Fruit fly (Drosophila melanogaster): ENCODE results near the gene CG33060.

CG33060 gene

DNA sequence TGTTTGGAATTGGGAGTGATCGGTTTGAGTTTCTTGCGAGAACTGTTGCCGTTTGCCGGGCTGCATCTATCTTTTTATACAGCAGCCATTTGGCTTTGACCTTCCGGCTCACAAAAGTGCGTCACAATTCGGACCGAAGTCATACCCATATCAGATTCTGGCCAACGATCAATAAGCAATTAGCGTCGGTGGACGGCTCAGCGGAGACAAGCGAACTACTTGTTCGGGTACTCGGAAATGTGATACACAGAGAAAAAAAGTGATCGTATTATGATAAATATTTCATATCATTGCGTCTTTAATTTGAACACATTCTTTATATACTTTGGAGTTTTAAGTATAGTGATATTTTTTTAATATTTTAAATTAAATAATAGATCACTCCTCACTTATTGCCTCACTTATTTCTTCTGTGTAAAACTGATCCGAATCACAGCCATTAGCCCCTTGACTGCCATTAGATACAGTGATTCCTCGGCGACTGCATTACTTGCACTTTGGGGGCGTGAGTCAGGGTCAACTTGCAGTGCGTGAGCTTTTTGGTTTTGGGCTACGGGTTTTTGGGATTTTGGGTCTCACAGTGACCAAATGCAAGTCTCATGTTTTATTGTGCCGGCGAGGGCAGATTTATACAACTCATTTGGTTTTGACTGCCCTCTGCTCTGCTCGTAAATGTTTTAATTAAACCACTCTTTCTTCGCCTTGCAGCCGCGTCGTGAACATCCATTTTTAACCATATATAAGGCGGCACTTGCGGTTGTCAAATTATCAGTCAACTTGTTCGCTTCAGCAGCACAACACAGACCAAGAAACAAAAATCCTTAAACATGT is 24.8 kb upstream of the CG33060 start, which contains the start of the genes CG13043 and CG13063:
CG13043 (minus strand) TSS at position 51 of the 831 bp plus-strand sequence.
CG13063 (plus strand) TSS at position 781 of the 831 bp plus-strand sequence.
- no peak for TF ChIP-seq tai (GFP tag; optimal IDR thresholded peaks at IDR 0.05)
- no peak for TF ChIP-seq Hr78 (GFP tag; optimal IDR thresholded peaks at IDR 0.05)
- TF ChIP-seq Mio (GFP tag; optimal IDR thresholded peaks at IDR 0.05), result no peak
- no peak for TF ChIP-seq Hr83 (GFP tag; optimal IDR thresholded peaks at IDR 0.05; ENCODE audit: poor library complexity, severe bottlenecking)
- no peak for TF ChIP-seq Dfd (GFP tag; optimal IDR thresholded peaks at IDR 0.05)
- TF ChIP-seq CG9705 (GFP tag; optimal IDR thresholded peaks at IDR 0.05), result no peak
- TF ChIP-seq dsf (GFP tag; optimal IDR thresholded peaks at IDR 0.05; ENCODE audit: borderline replicate concordance), result no peak
- no peak for TF ChIP-seq Myc (optimal IDR thresholded peaks at IDR 0.05)
- no peak for TF ChIP-seq dmrt93B (GFP tag; optimal IDR thresholded peaks at IDR 0.05)
- no peak for TF ChIP-seq rgr (GFP tag; optimal IDR thresholded peaks at IDR 0.05)
- TF ChIP-seq Rel (GFP tag; optimal IDR thresholded peaks at IDR 0.05), result no peak
- TF ChIP-seq Rel (tag; optimal IDR thresholded peaks at IDR 0.05), result no peak
- TF ChIP-seq N (GFP tag; optimal IDR thresholded peaks at IDR 0.05), result no peak
- TF ChIP-seq h (GFP tag; optimal IDR thresholded peaks at IDR 0.05), result no peak
- no peak for TF ChIP-seq pan (optimal IDR thresholded peaks at IDR 0.05)
- no peak for TF ChIP-seq psq (GFP tag; optimal IDR thresholded peaks at IDR 0.05)
- no peak for TF ChIP-seq usp (GFP tag; optimal IDR thresholded peaks at IDR 0.05)
- TF ChIP-seq GATAd (GFP tag; optimal IDR thresholded peaks at IDR 0.05), result no peak

DNA sequence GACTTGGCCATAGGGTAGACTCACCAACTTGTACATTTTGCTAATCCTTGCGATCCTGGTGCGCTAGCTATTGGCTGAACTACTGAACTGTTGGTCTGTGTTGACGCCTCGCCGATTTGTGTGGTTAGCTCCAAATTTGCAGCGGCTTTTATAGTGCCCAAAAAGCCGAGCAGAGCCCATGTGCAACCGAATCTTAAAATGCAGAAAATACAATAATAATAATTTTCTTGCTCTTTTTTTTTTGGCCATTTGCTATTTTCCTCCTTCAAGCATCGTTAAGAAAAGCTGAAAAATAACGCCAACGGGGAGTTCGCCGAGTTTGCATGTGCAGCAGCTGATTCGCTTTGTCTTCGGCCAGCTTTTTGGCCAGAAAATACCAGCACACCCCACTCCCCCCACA is 22.5 kb upstream of the CG33060 start, which contains the start of gene CG13042:
CG13042 (minus strand) TSS at position 101 of the 400 bp plus-strand sequence.
- no peak for TF ChIP-seq sv (GFP tag; optimal IDR thresholded peaks at IDR 0.05)
- no peak for TF ChIP-seq ey (GFP tag; optimal IDR thresholded peaks at IDR 0.05)
- no peak for TF ChIP-seq Hr78 (GFP tag; optimal IDR thresholded peaks at IDR 0.05)
- no peak for TF ChIP-seq tai (GFP tag; optimal IDR thresholded peaks at IDR 0.05)
- TF ChIP-seq usp (GFP tag; optimal IDR thresholded peaks at IDR 0.05), result no peak
- no peak for TF ChIP-seq Hr83 (GFP tag; optimal IDR thresholded peaks at IDR 0.05; ENCODE audit: poor library complexity, severe bottlenecking)
- TF ChIP-seq CG9705 (GFP tag; optimal IDR thresholded peaks at IDR 0.05), result no peak
- TF ChIP-seq OdsH (GFP tag; optimal IDR thresholded peaks at IDR 0.05), result no peak
- TF ChIP-seq GATAd (GFP tag; optimal IDR thresholded peaks at IDR 0.05), result no peak
- TF ChIP-seq Hnf4 (GFP tag; optimal IDR thresholded peaks at IDR 0.05), result no peak

DNA sequence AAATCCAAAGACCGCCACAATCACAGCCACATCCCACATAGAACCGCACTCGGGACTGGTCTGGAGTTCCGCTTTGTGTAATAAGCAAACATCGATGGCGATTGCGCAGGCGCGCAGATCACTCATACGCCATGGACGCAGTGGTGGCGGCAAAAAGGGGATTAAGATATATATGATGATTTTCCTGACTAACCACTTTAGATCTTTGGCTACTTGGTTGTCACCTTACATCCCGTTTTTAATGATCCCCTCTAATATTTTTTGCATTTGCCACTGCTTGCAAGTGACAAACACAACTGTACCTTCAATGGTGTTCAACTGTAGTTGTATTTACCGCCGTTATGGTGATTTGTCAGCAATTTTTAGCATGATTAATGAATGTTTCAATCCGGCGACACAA is 20.9 kb upstream of the CG33060 start:
- TF ChIP-seq sage (GFP tag; optimal IDR thresholded peaks at IDR 0.05), result no peak
- TF ChIP-seq br (GFP tag; optimal IDR thresholded peaks at IDR 0.05), result peak; percentile 17
- no peak for TF ChIP-seq sv (GFP tag; optimal IDR thresholded peaks at IDR 0.05)
- peak; percentile 32 for TF ChIP-seq ey (GFP tag; optimal IDR thresholded peaks at IDR 0.05)
- TF ChIP-seq Myc (optimal IDR thresholded peaks at IDR 0.05), result no peak
- peak in 1 of 2 experiments; percentile 55 for TF ChIP-seq foxo (GFP tag; optimal IDR thresholded peaks at IDR 0.05)

DNA sequence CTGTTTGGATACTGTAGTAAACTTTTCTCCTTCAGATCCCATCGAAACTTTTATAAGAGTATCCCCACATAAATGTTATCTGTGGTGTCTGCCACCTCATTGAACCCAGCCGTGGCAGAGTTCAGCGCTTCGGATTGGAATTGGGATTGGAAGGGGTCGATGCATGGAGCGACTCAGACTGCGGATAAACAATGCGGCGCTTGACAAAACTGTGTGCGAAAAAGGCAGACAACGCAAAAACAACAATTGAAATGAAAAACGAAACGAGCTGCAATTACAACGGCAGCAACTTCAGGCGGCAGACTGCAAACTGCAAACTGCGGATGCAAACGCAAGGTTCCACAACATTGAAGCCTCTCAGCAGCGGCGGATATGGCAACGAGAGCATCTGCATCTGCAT is 16.9 kb upstream of the CG33060 start, which contains the start of gene CG13062:
CG13062 (plus strand) TSS at position 301 of the 400 bp plus-strand sequence.
- TF ChIP-seq Jra (GFP tag; optimal IDR thresholded peaks at IDR 0.05) (no peak), dsf (GFP tag; optimal IDR thresholded peaks at IDR 0.05; ENCODE audit: borderline replicate concordance) (no peak), h (GFP tag; optimal IDR thresholded peaks at IDR 0.05) (no peak), pan (optimal IDR thresholded peaks at IDR 0.05) (no peak), CrebA (GFP tag; optimal IDR thresholded peaks at IDR 0.05; ENCODE audit: borderline replicate concordance) (no peak), Hnf4 (GFP tag; optimal IDR thresholded peaks at IDR 0.05) (no peak), foxo (GFP tag; optimal IDR thresholded peaks at IDR 0.05) (no peak), Dif (GFP tag; optimal IDR thresholded peaks at IDR 0.05; ENCODE audit: partially characterized antibody) (no peak), Abd-B (GFP tag; optimal IDR thresholded peaks at IDR 0.05) (no peak), sv (GFP tag; optimal IDR thresholded peaks at IDR 0.05) (no peak), Vsx2 (GFP tag; optimal IDR thresholded peaks at IDR 0.05; ENCODE audit: partially characterized antibody) (no peak), brk (GFP tag; optimal IDR thresholded peaks at IDR 0.05) (no peak), jim (GFP tag; optimal IDR thresholded peaks at IDR 0.05) (no peak), dl (GFP tag; optimal IDR thresholded peaks at IDR 0.05; ENCODE audit: insufficient read depth in 1 of 2, partially characterized antibody in 2 of 2) (no peak), woc (GFP tag; optimal IDR thresholded peaks at IDR 0.05) (no peak), OdsH (GFP tag; optimal IDR thresholded peaks at IDR 0.05) (no peak), fru (GFP tag; optimal IDR thresholded peaks at IDR 0.05) (no peak)

Data from whole organism, wandering third instar larva.